Fruit fly (Drosophila melanogaster): ENCODE measurements around the gene atk.

- TF ChIP-seq usp (GFP tag; optimal IDR thresholded peaks at IDR 0.05) = no peak
- no peak for TF ChIP-seq psq (optimal IDR thresholded peaks at IDR 0.05)
- no peak for TF ChIP-seq pan (optimal IDR thresholded peaks at IDR 0.05)
- TF ChIP-seq CG8478 (optimal IDR thresholded peaks at IDR 0.05) = no peak
Measured at dm6 chr3L:20498204-20498603, 33.5 kb upstream of the atk start.
